Worm (Caenorhabditis elegans) whole organism, L2 larva: ENCODE measurements around the gene W06A7.2.
A peak's percentile ranks its signal among the peaks of the same experiment; 100 is the strongest.

ENCODE experiments used
- C34F6.9 ChIP-seq: fragments of 150-350 bp; optimal IDR thresholded peaks from 2 replicates; lab custom pipeline; 2014; ENCODE audit warnings: missing biosample characterization, missing genetic modification characterization
- F13H6.1 ChIP-seq: sonication (generic microtip); optimal IDR thresholded peaks from 2 replicates; lab custom pipeline; 2016; ENCODE audit warnings: missing genetic modification characterization, missing compliant biosample characterization
- R02D3.7 ChIP-seq: fragments of 150-350 bp; optimal IDR thresholded peaks from 2 replicates; lab custom pipeline; 2014; ENCODE audit warnings: missing biosample characterization, missing genetic modification characterization
- Y55F3AM.14 ChIP-seq: fragments of 200-800 bp; sonication (Bioruptor generic); optimal IDR thresholded peaks from 2 replicates; lab custom pipeline; 2018; ENCODE audit warnings: mild to moderate bottlenecking, missing genetic modification characterization, missing compliant biosample characterization
- ZK546.5 ChIP-seq: sonication (generic microtip); optimal IDR thresholded peaks from 2 replicates; lab custom pipeline; 2017; ENCODE audit warnings: missing biosample characterization, missing genetic modification characterization
- alr-1 ChIP-seq: fragments of 150-350 bp; optimal IDR thresholded peaks from 2 replicates; lab custom pipeline; 2014; ENCODE audit warnings: missing biosample characterization, missing genetic modification characterization
- aly-2 ChIP-seq: fragments of 150-350 bp; optimal IDR thresholded peaks from 2 replicates; lab custom pipeline; 2014; ENCODE audit warnings: missing biosample characterization, missing genetic modification characterization
- ama-1 ChIP-seq: fragments of 150-350 bp; optimal IDR thresholded peaks from 2 replicates; lab custom pipeline; 2018; ENCODE audit warnings: inconsistent platforms
- blmp-1 ChIP-seq: sonication (generic microtip); optimal IDR thresholded peaks from 2 replicates; lab custom pipeline; 2017; ENCODE audit warnings: missing genetic modification characterization, mild to moderate bottlenecking, missing compliant biosample characterization, antibody characterized with exemption, moderate library complexity; ENCODE audit not compliant: insufficient read depth
- ceh-16 ChIP-seq: fragments of 150-350 bp; optimal IDR thresholded peaks from 2 replicates; lab custom pipeline; 2014; ENCODE audit warnings: missing biosample characterization, missing genetic modification characterization
- ceh-82 ChIP-seq: fragments of 150-350 bp; optimal IDR thresholded peaks from 2 replicates; lab custom pipeline; 2014; ENCODE audit warnings: missing biosample characterization, missing genetic modification characterization
- crh-2 ChIP-seq: sonication (generic microtip); optimal IDR thresholded peaks from 2 replicates; lab custom pipeline; 2017; ENCODE audit warnings: missing biosample characterization, missing genetic modification characterization
- egl-27 ChIP-seq: sonication (generic microtip); optimal IDR thresholded peaks from 3 replicates; lab custom pipeline; 2017; ENCODE audit warnings: missing biosample characterization, missing genetic modification reagents, missing genetic modification characterization
- elt-1 ChIP-seq: fragments of 150-350 bp; optimal IDR thresholded peaks from 2 replicates; lab custom pipeline; 2014; ENCODE audit warnings: missing biosample characterization, missing genetic modification characterization
- fos-1 ChIP-seq: fragments of 150-350 bp; optimal IDR thresholded peaks from 2 replicates; lab custom pipeline; 2014; ENCODE audit warnings: missing biosample characterization, missing genetic modification characterization
- gmeb-1 ChIP-seq: fragments of 150-350 bp; optimal IDR thresholded peaks from 2 replicates; lab custom pipeline; 2014; ENCODE audit warnings: missing biosample characterization, missing genetic modification characterization
- lin-11 ChIP-seq: fragments of 150-350 bp; sonication (generic microtip); optimal IDR thresholded peaks from 2 replicates; lab custom pipeline; 2014; ENCODE audit warnings: missing biosample characterization, missing genetic modification characterization, inconsistent platforms, mixed read lengths
- lin-13 ChIP-seq: fragments of 150-350 bp; optimal IDR thresholded peaks from 2 replicates; lab custom pipeline; 2014; ENCODE audit warnings: missing biosample characterization, missing genetic modification reagents, missing genetic modification characterization
- lsy-2 ChIP-seq, 2 experiments: fragments of 150-350 bp in 1 of 2; sonication (generic microtip) in 1 of 2; optimal IDR thresholded peaks; 2 replicates each; lab custom pipeline; 2014 to 2017; ENCODE audit warnings: missing biosample characterization in 2 of 2, missing genetic modification characterization in 2 of 2
- mab-5 ChIP-seq: fragments of 150-350 bp; optimal IDR thresholded peaks from 2 replicates; lab custom pipeline; 2014; ENCODE audit warnings: missing biosample characterization, missing genetic modification characterization
- mbf-1 ChIP-seq: sonication (generic microtip); optimal IDR thresholded peaks from 2 replicates; lab custom pipeline; 2017; ENCODE audit warnings: missing biosample characterization, missing genetic modification characterization
- mdl-1 ChIP-seq, 2 experiments: fragments of 150-350 bp in 1 of 2; sonication (generic microtip) in 1 of 2; optimal IDR thresholded peaks; 2 replicates each; lab custom pipeline; 2017; ENCODE audit warnings: missing biosample characterization in 2 of 2, missing genetic modification characterization in 2 of 2
- nhr-10 ChIP-seq: sonication (generic microtip); optimal IDR thresholded peaks from 2 replicates; lab custom pipeline; 2017; ENCODE audit warnings: missing biosample characterization, missing genetic modification characterization
- nhr-11 ChIP-seq: fragments of 150-350 bp; optimal IDR thresholded peaks from 2 replicates; lab custom pipeline; 2014; ENCODE audit warnings: missing biosample characterization, missing genetic modification characterization
- nhr-129 ChIP-seq: fragments of 150-350 bp; optimal IDR thresholded peaks from 2 replicates; lab custom pipeline; 2014; ENCODE audit warnings: missing biosample characterization, missing genetic modification characterization
- nhr-21 ChIP-seq: fragments of 150-350 bp; optimal IDR thresholded peaks from 2 replicates; lab custom pipeline; 2014; ENCODE audit warnings: missing biosample characterization, missing genetic modification characterization
- nhr-23 ChIP-seq: fragments of 150-350 bp; optimal IDR thresholded peaks from 2 replicates; lab custom pipeline; 2014; ENCODE audit warnings: missing biosample characterization, missing genetic modification reagents, missing genetic modification characterization
- nhr-25 ChIP-seq: fragments of 150-350 bp; sonication (generic microtip); optimal IDR thresholded peaks from 3 replicates; lab custom pipeline; 2014; ENCODE audit warnings: missing biosample characterization, missing genetic modification characterization
- nhr-6 ChIP-seq: fragments of 150-350 bp; optimal IDR thresholded peaks from 2 replicates; lab custom pipeline; 2014; ENCODE audit warnings: missing biosample characterization, missing genetic modification characterization
- peb-1 ChIP-seq: fragments of 150-350 bp; optimal IDR thresholded peaks from 2 replicates; lab custom pipeline; 2014; ENCODE audit warnings: missing biosample characterization, missing genetic modification characterization
- sem-4 ChIP-seq: fragments of 150-350 bp; optimal IDR thresholded peaks from 2 replicates; lab custom pipeline; 2014; ENCODE audit warnings: missing biosample characterization, missing genetic modification reagents, missing genetic modification characterization
- skn-1 ChIP-seq: sonication (generic microtip); optimal IDR thresholded peaks from 2 replicates; lab custom pipeline; 2017; ENCODE audit warnings: missing biosample characterization, missing genetic modification characterization
- sma-3 ChIP-seq: sonication (generic microtip); optimal IDR thresholded peaks from 2 replicates; lab custom pipeline; 2016; ENCODE audit warnings: missing genetic modification reagents, missing genetic modification characterization, missing compliant biosample characterization
- sma-9 ChIP-seq, 2 experiments: fragments of 150-350 bp in 1 of 2; sonication (generic microtip) in 1 of 2; optimal IDR thresholded peaks; 2 replicates each; lab custom pipeline; 2014 to 2016; ENCODE audit warnings: missing genetic modification characterization in 2 of 2, mild to moderate bottlenecking in 1 of 2, missing biosample characterization in 1 of 2, missing compliant biosample characterization in 1 of 2, missing genetic modification reagents in 1 of 2, moderate library complexity in 1 of 2
- snpc-4 ChIP-seq: fragments of 150-350 bp; optimal IDR thresholded peaks from 2 replicates; lab custom pipeline; 2014; ENCODE audit warnings: missing biosample characterization, missing genetic modification characterization
- unc-55 ChIP-seq: fragments of 150-350 bp; sonication (generic microtip); optimal IDR thresholded peaks from 3 replicates; lab custom pipeline; 2014; ENCODE audit warnings: missing biosample characterization, missing genetic modification reagents, missing genetic modification characterization
- unc-62 ChIP-seq: fragments of 150-350 bp; optimal IDR thresholded peaks from 2 replicates; lab custom pipeline; 2014; ENCODE audit warnings: missing biosample characterization, missing genetic modification reagents, missing genetic modification characterization
- zag-1 ChIP-seq: fragments of 150-350 bp; optimal IDR thresholded peaks from 2 replicates; lab custom pipeline; 2014; ENCODE audit warnings: missing biosample characterization, missing genetic modification characterization
- ztf-1 ChIP-seq: fragments of 200-800 bp; sonication (Bioruptor generic); conservative IDR thresholded peaks from 2 replicates; pipeline ENCODE4 v1.3.6; 2022; ENCODE audit warnings: missing genetic modification characterization, missing compliant biosample characterization
- ztf-11 ChIP-seq: sonication (generic microtip); optimal IDR thresholded peaks from 2 replicates; lab custom pipeline; 2017; ENCODE audit warnings: missing biosample characterization, missing genetic modification characterization
- ztf-4 ChIP-seq: fragments of 150-350 bp; optimal IDR thresholded peaks from 2 replicates; lab custom pipeline; 2014; ENCODE audit warnings: missing biosample characterization, missing genetic modification characterization

W06A7.2 gene

ce11 chrV:14849628-14850027 is 28.0 kb downstream of the W06A7.2 start:
- TF ChIP-seq ama-1 (lab: Kevin White, UChicago) (peak; percentile 70), nhr-25 (tag; lab: Kevin White, UChicago) (peak; percentile 85), mab-5 (tag; lab: Kevin White, UChicago) (no peak), unc-55 (GFP tag; lab: Kevin White, UChicago) (peak; percentile 5), ztf-1 (GFP tag; lab: Robert Waterston, UW) (no peak), ztf-4 (tag; lab: Kevin White, UChicago) (peak; percentile 20), sma-9 (GFP tag; optimal IDR thresholded peaks at IDR 0.05; lab: Kevin White, UChicago) (peak; percentile 88), sma-9 (tag; optimal IDR thresholded peaks at IDR 0.05; lab: Kevin White, UChicago) (no peak), Y55F3AM.14 (peak; percentile 75), nhr-21 (peak; percentile 86), fos-1 (tag; lab: Kevin White, UChicago) (peak; percentile 59), egl-27 (peak; percentile 58), peb-1 (tag; lab: Kevin White, UChicago) (no peak), crh-2 (tag; lab: Kevin White, UChicago) (peak; percentile 67), lin-11 (tag; lab: Kevin White, UChicago) (peak; percentile 16), nhr-129 (peak; percentile 83), ceh-16 (no peak), ceh-82 (no peak), sem-4 (tag; lab: Kevin White, UChicago) (peak; percentile 61), zag-1 (tag; lab: Kevin White, UChicago) (peak; percentile 20), lsy-2 (tag; optimal IDR thresholded peaks at IDR 0.05; lab: Kevin White, UChicago) (peak in 1 of 2 experiments; percentile 68), blmp-1 (tag; lab: Kevin White, UChicago) (peak; percentile 99), mdl-1 (tag; optimal IDR thresholded peaks at IDR 0.05; lab: Kevin White, UChicago) (peak; percentile 58 to 65), sma-3 (GFP tag; lab: Kevin White, UChicago) (peak; percentile 86), skn-1 (tag; lab: Kevin White, UChicago) (peak; percentile 72), ztf-11 (tag; lab: Kevin White, UChicago) (no peak), F13H6.1 (tag; lab: Kevin White, UChicago) (peak; percentile 52), C34F6.9 (tag; lab: Kevin White, UChicago) (peak; percentile 80), gmeb-1 (tag; lab: Kevin White, UChicago) (peak; percentile 57)

ce11 chrV:14850530-14850929 is 28.9 kb downstream of the W06A7.2 start:
- TF ChIP-seq F13H6.1 (tag; lab: Kevin White, UChicago), result peak; percentile 41
- peak; percentile 72 for TF ChIP-seq sma-9 (GFP tag; optimal IDR thresholded peaks at IDR 0.05; lab: Kevin White, UChicago)
- no peak for TF ChIP-seq sma-9 (tag; optimal IDR thresholded peaks at IDR 0.05; lab: Kevin White, UChicago)
- TF ChIP-seq lin-13 (GFP tag; lab: Kevin White, UChicago), result no peak
- TF ChIP-seq elt-1 (tag; lab: Kevin White, UChicago), result no peak
- peak; percentile 25 for TF ChIP-seq C34F6.9 (tag; lab: Kevin White, UChicago)
- peak; percentile 36 for TF ChIP-seq crh-2 (tag; lab: Kevin White, UChicago)
- no peak for TF ChIP-seq egl-27
- peak; percentile 82 for TF ChIP-seq fos-1 (tag; lab: Kevin White, UChicago)
- peak; percentile 14 for TF ChIP-seq snpc-4 (tag; lab: Kevin White, UChicago)
- peak; percentile 28 for TF ChIP-seq gmeb-1 (tag; lab: Kevin White, UChicago)
- TF ChIP-seq nhr-23 (tag; lab: Kevin White, UChicago), result no peak
- no peak for TF ChIP-seq alr-1 (tag; lab: Kevin White, UChicago)
- TF ChIP-seq sem-4 (tag; lab: Kevin White, UChicago), result no peak
- peak in 1 of 2 experiments; percentile 18 for TF ChIP-seq mdl-1 (tag; optimal IDR thresholded peaks at IDR 0.05; lab: Kevin White, UChicago)
- TF ChIP-seq nhr-129, result peak; percentile 75
- no peak for TF ChIP-seq nhr-10
- TF ChIP-seq ztf-1 (GFP tag; lab: Robert Waterston, UW), result no peak
- TF ChIP-seq peb-1 (tag; lab: Kevin White, UChicago), result no peak

ce11 chrV:14851206-14851605 is 29.6 kb downstream of the W06A7.2 start:
- TF ChIP-seq ztf-4 (tag; lab: Kevin White, UChicago) (no peak), zag-1 (tag; lab: Kevin White, UChicago) (peak; percentile 83), egl-27 (no peak), C34F6.9 (tag; lab: Kevin White, UChicago) (peak; percentile 39), unc-62 (no peak), ceh-16 (no peak), ama-1 (lab: Kevin White, UChicago) (peak; percentile 19), ztf-1 (GFP tag; lab: Robert Waterston, UW) (no peak), sma-9 (GFP tag; optimal IDR thresholded peaks at IDR 0.05; lab: Kevin White, UChicago) (peak; percentile 71), sma-9 (tag; optimal IDR thresholded peaks at IDR 0.05; lab: Kevin White, UChicago) (no peak), lsy-2 (tag; optimal IDR thresholded peaks at IDR 0.05; lab: Kevin White, UChicago) (peak; percentile 16 to 31), lin-13 (GFP tag; lab: Kevin White, UChicago) (no peak), mbf-1 (tag; lab: Kevin White, UChicago) (no peak), nhr-25 (tag; lab: Kevin White, UChicago) (no peak), sma-3 (GFP tag; lab: Kevin White, UChicago) (no peak), Y55F3AM.14 (no peak), blmp-1 (tag; lab: Kevin White, UChicago) (no peak), sem-4 (tag; lab: Kevin White, UChicago) (peak; percentile 53), skn-1 (tag; lab: Kevin White, UChicago) (no peak), lin-11 (tag; lab: Kevin White, UChicago) (no peak), elt-1 (tag; lab: Kevin White, UChicago) (no peak), fos-1 (tag; lab: Kevin White, UChicago) (no peak), mdl-1 (tag; optimal IDR thresholded peaks at IDR 0.05; lab: Kevin White, UChicago) (peak in 1 of 2 experiments; percentile 12), R02D3.7 (tag; lab: Kevin White, UChicago) (no peak), ceh-82 (no peak), mab-5 (tag; lab: Kevin White, UChicago) (peak; percentile 43), nhr-10 (no peak), nhr-11 (tag; lab: Kevin White, UChicago) (no peak), unc-55 (GFP tag; lab: Kevin White, UChicago) (peak; percentile 72), nhr-6 (tag; lab: Kevin White, UChicago) (no peak), alr-1 (tag; lab: Kevin White, UChicago) (no peak), ZK546.5 (tag; lab: Kevin White, UChicago) (no peak), nhr-129 (peak; percentile 62), aly-2 (tag; lab: Kevin White, UChicago) (no peak), crh-2 (tag; lab: Kevin White, UChicago) (no peak)
